Worm (Caenorhabditis elegans) whole organism, early embryonic: ENCODE measurements around the gene C18D11.1.

ENCODE experiments used
- B0310.2 ChIP-seq: sonication (generic microtip); optimal IDR thresholded peaks from 2 replicates; lab custom pipeline; 2016; ENCODE audit warnings: mild to moderate bottlenecking, missing genetic modification characterization, missing compliant biosample characterization
- aly-1 ChIP-seq: sonication (generic microtip); optimal IDR thresholded peaks from 2 replicates; lab custom pipeline; 2016; ENCODE audit warnings: missing genetic modification characterization, missing compliant biosample characterization
- ama-1 ChIP-seq: fragments of 150-350 bp; optimal IDR thresholded peaks from 2 replicates; lab custom pipeline; 2014
- ceh-13 ChIP-seq: fragments of 200-800 bp; sonication (Bioruptor generic); optimal IDR thresholded peaks from 2 replicates; lab custom pipeline; 2018; ENCODE audit warnings: mild to moderate bottlenecking, missing genetic modification characterization, missing compliant biosample characterization
- ceh-36 ChIP-seq: sonication (generic microtip); optimal IDR thresholded peaks from 2 replicates; lab custom pipeline; 2016; ENCODE audit warnings: missing genetic modification characterization, inconsistent platforms, missing compliant biosample characterization
- ets-7 ChIP-seq: sonication (generic microtip); optimal IDR thresholded peaks from 2 replicates; lab custom pipeline; 2016; ENCODE audit warnings: missing genotype, missing genetic modification characterization, missing compliant biosample characterization
- flt-1 ChIP-seq: fragments of 200-800 bp; sonication (Bioruptor generic); IDR thresholded peaks from 2 replicates; pipeline ENCODE4 v1.3.6; 2022; ENCODE audit warnings: missing genetic modification characterization, missing compliant biosample characterization
- hmbx-1 ChIP-seq: sonication (generic microtip); optimal IDR thresholded peaks from 2 replicates; lab custom pipeline; 2016; ENCODE audit warnings: mild to moderate bottlenecking, missing genetic modification characterization, missing compliant biosample characterization
- hmg-4 ChIP-seq: fragments of 200-800 bp; sonication (Bioruptor generic); optimal IDR thresholded peaks from 2 replicates; lab custom pipeline; 2018; ENCODE audit warnings: mild to moderate bottlenecking, missing genetic modification characterization, missing compliant biosample characterization
- hnd-1 ChIP-seq: sonication (generic microtip); optimal IDR thresholded peaks from 2 replicates; lab custom pipeline; 2016; ENCODE audit warnings: missing genetic modification characterization, missing compliant biosample characterization
- pes-1 ChIP-seq: fragments of 200-800 bp; sonication (Bioruptor generic); IDR thresholded peaks from 2 replicates; pipeline ENCODE4 v1.3.6; 2022; ENCODE audit warnings: missing genetic modification reagents, missing genetic modification characterization, missing compliant biosample characterization
- scrt-1 ChIP-seq: fragments of 200-800 bp; sonication (Bioruptor generic); IDR thresholded peaks from 2 replicates; pipeline ENCODE4 v1.3.6; 2022; ENCODE audit warnings: missing genetic modification characterization, missing compliant biosample characterization
- tbx-11 ChIP-seq: fragments of 200-800 bp; sonication (Bioruptor generic); IDR thresholded peaks from 2 replicates; pipeline ENCODE4 v1.3.6; 2022; ENCODE audit warnings: missing genetic modification characterization, missing compliant biosample characterization
- tbx-37 ChIP-seq: fragments of 200-800 bp; sonication (Bioruptor generic); conservative IDR thresholded peaks from 2 replicates; pipeline ENCODE4 v1.3.6; 2022; ENCODE audit warnings: missing genetic modification reagents, missing genetic modification characterization, missing compliant biosample characterization

DNA sequence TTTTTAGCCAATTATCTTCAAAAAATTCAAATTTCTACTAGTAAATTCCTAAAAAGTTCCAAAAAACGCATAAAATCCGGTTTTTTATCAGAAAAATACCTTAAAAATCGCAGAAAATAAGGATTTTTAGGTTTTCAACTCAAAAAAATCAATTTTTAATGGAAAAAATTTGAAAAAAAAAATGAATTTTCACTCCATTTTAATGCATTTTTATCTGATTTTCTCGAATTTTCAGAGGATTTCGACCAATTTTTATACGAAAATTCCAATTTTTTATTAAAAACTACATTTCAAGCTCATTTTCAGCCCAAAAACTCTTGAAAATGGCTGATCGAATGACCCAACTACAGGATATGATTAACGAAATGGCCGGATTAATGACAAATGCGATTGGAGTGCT lies 39.1 kb upstream of the C18D11.1 start, which contains the start of gene mdt-21:
- TF ChIP-seq ama-1 (lab: Kevin White, UChicago) = no peak
- no peak for TF ChIP-seq ceh-36 (tag; lab: Kevin White, UChicago)
- TF ChIP-seq hnd-1 = no peak
- TF ChIP-seq flt-1 = no peak
- TF ChIP-seq scrt-1 (GFP tag; lab: Robert Waterston, UW) = no peak
- TF ChIP-seq B0310.2 (tag; lab: Kevin White, UChicago) = no peak
- TF ChIP-seq tbx-11 (GFP tag; lab: Robert Waterston, UW) = no peak
- no peak for TF ChIP-seq aly-1 (tag; lab: Kevin White, UChicago)
- TF ChIP-seq pes-1 = no peak
- no peak for TF ChIP-seq ceh-13 (GFP tag; lab: Kevin White, UChicago)
- TF ChIP-seq hmbx-1 (tag; lab: Kevin White, UChicago) = no peak
- no peak for TF ChIP-seq ets-7 (tag; lab: Kevin White, UChicago)
- TF ChIP-seq hmg-4 (GFP tag; lab: Kevin White, UChicago) = no peak
- TF ChIP-seq tbx-37 (GFP tag; lab: Robert Waterston, UW) = no peak
